Fruit fly (Drosophila melanogaster): ENCODE data around the gene CG5984.

CG5984 gene

dm6 chr3R:27250907-27251306 is 3.1 kb upstream of the CG5984 start, which contains the start of the genes TTLL6B and TfIIA-L:
TSS of gene TTLL6B (minus strand) at chr3R:27251007.
TSS of gene TfIIA-L (plus strand) at chr3R:27251112.
- no peak for TF ChIP-seq Hr96 (GFP tag; optimal IDR thresholded peaks at IDR 0.05)
- TF ChIP-seq Mnt (GFP tag; optimal IDR thresholded peaks at IDR 0.05): no peak
- TF ChIP-seq kay (GFP tag; ENCODE audit: borderline replicate concordance): no peak
- no peak for TF ChIP-seq ovo (GFP tag; optimal IDR thresholded peaks at IDR 0.05)
- TF ChIP-seq Clk (GFP tag; optimal IDR thresholded peaks at IDR 0.05): no peak
- no peak for TF ChIP-seq cnc (optimal IDR thresholded peaks at IDR 0.05)
- no peak for TF ChIP-seq CG11617 (GFP tag; optimal IDR thresholded peaks at IDR 0.05)
- TF ChIP-seq pad (GFP tag; optimal IDR thresholded peaks at IDR 0.05): no peak
- TF ChIP-seq CG1620 (GFP tag; optimal IDR thresholded peaks at IDR 0.05): no peak
- TF ChIP-seq CG7101 (tag; optimal IDR thresholded peaks at IDR 0.05): no peak
- TF ChIP-seq CG5204 (GFP tag; optimal IDR thresholded peaks at IDR 0.05): no peak
- no peak for TF ChIP-seq bab1 (GFP tag; optimal IDR thresholded peaks at IDR 0.05)
- TF ChIP-seq CG33017 (tag; optimal IDR thresholded peaks at IDR 0.05): no peak
- no peak for TF ChIP-seq tj (GFP tag; optimal IDR thresholded peaks at IDR 0.05)
- TF ChIP-seq CG7045 (GFP tag; optimal IDR thresholded peaks at IDR 0.05): no peak
- TF ChIP-seq cic (GFP tag; optimal IDR thresholded peaks at IDR 0.05): no peak
- no peak for TF ChIP-seq toe (GFP tag; optimal IDR thresholded peaks at IDR 0.05)

dm6 chr3R:27246264-27246663 is 1.5 kb downstream of the CG5984 start:
- TF ChIP-seq tj (GFP tag; optimal IDR thresholded peaks at IDR 0.05) (peak; percentile 25), CG7045 (GFP tag; optimal IDR thresholded peaks at IDR 0.05) (peak; percentile 54), toe (GFP tag; optimal IDR thresholded peaks at IDR 0.05) (peak; percentile 7), Mnt (GFP tag; optimal IDR thresholded peaks at IDR 0.05) (no peak), Hr96 (GFP tag; optimal IDR thresholded peaks at IDR 0.05) (no peak), cnc (optimal IDR thresholded peaks at IDR 0.05) (no peak), Crg-1 (GFP tag; optimal IDR thresholded peaks at IDR 0.05) (no peak), CG12768 (GFP tag; optimal IDR thresholded peaks at IDR 0.05) (peak; percentile 15), pad (GFP tag; optimal IDR thresholded peaks at IDR 0.05) (no peak), CG5204 (GFP tag; optimal IDR thresholded peaks at IDR 0.05) (no peak), ovo (GFP tag; optimal IDR thresholded peaks at IDR 0.05) (no peak), cic (GFP tag; optimal IDR thresholded peaks at IDR 0.05) (no peak), CG11617 (GFP tag; optimal IDR thresholded peaks at IDR 0.05) (peak; percentile 26), bab1 (GFP tag; optimal IDR thresholded peaks at IDR 0.05) (peak; percentile 72), CG1620 (GFP tag; optimal IDR thresholded peaks at IDR 0.05) (no peak), CG14711 (tag; optimal IDR thresholded peaks at IDR 0.05) (peak; percentile 80), Clk (GFP tag; optimal IDR thresholded peaks at IDR 0.05) (no peak), CG7101 (tag; optimal IDR thresholded peaks at IDR 0.05) (peak; percentile 72), kay (GFP tag; ENCODE audit: borderline replicate concordance) (no peak), CG33017 (tag; optimal IDR thresholded peaks at IDR 0.05) (peak; percentile 82)

- peak; percentile 4 for TF ChIP-seq tj (GFP tag; optimal IDR thresholded peaks at IDR 0.05)
- no peak for TF ChIP-seq Crg-1 (GFP tag; optimal IDR thresholded peaks at IDR 0.05)
- peak in 1 of 2 experiments; percentile 50 for TF ChIP-seq cnc (optimal IDR thresholded peaks at IDR 0.05)
Observed at dm6 chr3R:27245401-27245757, 2.4 kb downstream of the CG5984 start.

dm6 chr3R:27244742-27245400 is 2.9 kb downstream of the CG5984 start, which contains the start of gene CG18766:
TSS of gene CG18766 (minus strand) at chr3R:27245249.
- TF ChIP-seq CG14711 (tag; optimal IDR thresholded peaks at IDR 0.05) (no peak), CG7045 (GFP tag; optimal IDR thresholded peaks at IDR 0.05) (no peak), Clk (GFP tag; optimal IDR thresholded peaks at IDR 0.05) (no peak), CG12768 (GFP tag; optimal IDR thresholded peaks at IDR 0.05) (peak; percentile 30), CG1620 (GFP tag; optimal IDR thresholded peaks at IDR 0.05) (peak; percentile 36), CG11617 (GFP tag; optimal IDR thresholded peaks at IDR 0.05) (no peak), Crg-1 (GFP tag; optimal IDR thresholded peaks at IDR 0.05) (no peak), Hr96 (GFP tag; optimal IDR thresholded peaks at IDR 0.05) (peak; percentile 31), kay (GFP tag; ENCODE audit: borderline replicate concordance) (no peak), pad (GFP tag; optimal IDR thresholded peaks at IDR 0.05) (peak; percentile 30), ovo (GFP tag; optimal IDR thresholded peaks at IDR 0.05) (peak; percentile 57), cic (GFP tag; optimal IDR thresholded peaks at IDR 0.05) (peak; percentile 60), Mnt (GFP tag; optimal IDR thresholded peaks at IDR 0.05) (peak; percentile 35)

dm6 chr3R:27244412-27244741 is 3.4 kb downstream of the CG5984 start:
- peak; percentile 18 for TF ChIP-seq pad (GFP tag; optimal IDR thresholded peaks at IDR 0.05)
- TF ChIP-seq ovo (GFP tag; optimal IDR thresholded peaks at IDR 0.05): peak; percentile 91
- TF ChIP-seq CG12768 (GFP tag; optimal IDR thresholded peaks at IDR 0.05): no peak
- TF ChIP-seq cic (GFP tag; optimal IDR thresholded peaks at IDR 0.05): no peak

- no peak for TF ChIP-seq kay (GFP tag; ENCODE audit: borderline replicate concordance)
Observed at dm6 chr3R:27240967-27241366, 6.8 kb downstream of the CG5984 start, which contains the start of gene CG17991. TSS of gene CG17991 (plus strand) at chr3R:27241267.
